Worm (Caenorhabditis elegans): Measurements from ENCODE around the gene nra-1.

Gene nra-1

ce11 chrIV:17245200-17245599 lies 38.8 kb downstream of the nra-1 start, which contains the start of gene ZK550.2:
ZK550.2 (plus strand) TSS chrIV:17245584.
- 0 out of 2 replicates have a peak, but pooled peaks have one; percentile 35 for TF ChIP-seq saeg-2 (GFP tag; IDR thresholded peaks at IDR 0.05)
- peak; percentile 92 for TF ChIP-seq nhr-77 (tag; optimal IDR thresholded peaks at IDR 0.05)
- TF ChIP-seq nhr-41 (GFP tag; IDR thresholded peaks at IDR 0.05): peak; percentile 84
- TF ChIP-seq cey-2 (tag; optimal IDR thresholded peaks at IDR 0.05; ENCODE audit: borderline replicate concordance, insufficient read depth): no peak
- peak; percentile 89 for TF ChIP-seq nhr-28 (tag; optimal IDR thresholded peaks at IDR 0.05)
- no peak for TF ChIP-seq daf-19 (GFP tag; conservative IDR thresholded peaks at IDR 0.05)
- peak; percentile 51 for TF ChIP-seq jun-1 (tag; optimal IDR thresholded peaks at IDR 0.05)
- no peak for TF ChIP-seq nhr-6 (tag; optimal IDR thresholded peaks at IDR 0.05)
- TF ChIP-seq daf-16 (GFP tag; optimal IDR thresholded peaks at IDR 0.05): peak in 1 of 2 experiments; percentile 32
- peak; percentile 95 for TF ChIP-seq daf-16 (tag; optimal IDR thresholded peaks at IDR 0.05)
- no peak for TF ChIP-seq T26A8.4 (GFP tag; IDR thresholded peaks at IDR 0.05)
- TF ChIP-seq tra-1 (GFP tag; IDR thresholded peaks at IDR 0.05): peak; percentile 87
- TF ChIP-seq snpc-4 (tag; optimal IDR thresholded peaks at IDR 0.05): no peak
- no peak for TF ChIP-seq F44E2.7 (GFP tag; IDR thresholded peaks at IDR 0.05)
- peak in 1 of 2 experiments; percentile 33 for TF ChIP-seq mdl-1 (tag; optimal IDR thresholded peaks at IDR 0.05)
- peak; percentile 96 for TF ChIP-seq lin-1 (GFP tag; IDR thresholded peaks at IDR 0.05)
- peak; percentile 56; the same call in 1 of the 2 replicates for TF ChIP-seq arid-1 (GFP tag; conservative IDR thresholded peaks at IDR 0.05)
- 0 out of 2 replicates have a peak, but pooled peaks have one; percentile 10 for TF ChIP-seq mdt-29 (GFP tag; IDR thresholded peaks at IDR 0.05)
- no peak for TF ChIP-seq egl-43 (GFP tag; IDR thresholded peaks at IDR 0.05)
- peak; percentile 98 for TF ChIP-seq dmd-6 (GFP tag; IDR thresholded peaks at IDR 0.05)
- no peak for TF ChIP-seq ama-1 (optimal IDR thresholded peaks at IDR 0.05)
- TF ChIP-seq madf-9 (GFP tag; conservative IDR thresholded peaks at IDR 0.05): no peak
- TF ChIP-seq pha-4 (GFP tag; IDR thresholded peaks at IDR 0.05): no peak
- TF ChIP-seq pha-4 (tag; optimal IDR thresholded peaks at IDR 0.05): no peak
- TF ChIP-seq hlh-30 (tag; optimal IDR thresholded peaks at IDR 0.05; ENCODE audit: insufficient read depth): peak; percentile 74
- TF ChIP-seq dve-1 (tag; optimal IDR thresholded peaks at IDR 0.05; ENCODE audit: insufficient read depth): peak; percentile 90
- no peak for TF ChIP-seq spr-3 (GFP tag; optimal IDR thresholded peaks at IDR 0.05)
- peak; percentile 60 for TF ChIP-seq mxl-3 (GFP tag; optimal IDR thresholded peaks at IDR 0.05)
- TF ChIP-seq hlh-11 (tag; optimal IDR thresholded peaks at IDR 0.05): peak; percentile 95
- peak; percentile 96 for TF ChIP-seq nhr-48 (tag; optimal IDR thresholded peaks at IDR 0.05)
- TF ChIP-seq mep-1 (tag; optimal IDR thresholded peaks at IDR 0.05): peak; percentile 46
- TF ChIP-seq ZK337.2 (GFP tag; IDR thresholded peaks at IDR 0.05): no peak
- peak; percentile 68 for TF ChIP-seq fos-1 (tag; optimal IDR thresholded peaks at IDR 0.05)
- no peak for TF ChIP-seq ZK546.5 (tag; optimal IDR thresholded peaks at IDR 0.05)
- TF ChIP-seq ctbp-1 (GFP tag; IDR thresholded peaks at IDR 0.05): no peak
- TF ChIP-seq unc-62 (GFP tag; optimal IDR thresholded peaks at IDR 0.05 in 1 of 2): peak in 1 of 2 experiments; percentile 63
- TF ChIP-seq unc-62 (tag; optimal IDR thresholded peaks at IDR 0.05): no peak
- TF ChIP-seq aly-2 (tag; optimal IDR thresholded peaks at IDR 0.05): no peak
- peak; percentile 100 for TF ChIP-seq pqm-1 (tag; optimal IDR thresholded peaks at IDR 0.05)
- peak; percentile 10 for TF ChIP-seq zip-2 (tag; optimal IDR thresholded peaks at IDR 0.05)
- no peak for TF ChIP-seq spr-1 (tag; optimal IDR thresholded peaks at IDR 0.05)
- no peak for TF ChIP-seq nhr-76 (tag; optimal IDR thresholded peaks at IDR 0.05)
- TF ChIP-seq lin-13 (GFP tag; optimal IDR thresholded peaks at IDR 0.05): no peak

- TF ChIP-seq ceh-62 (tag; optimal IDR thresholded peaks at IDR 0.05) (no peak), ces-1 (GFP tag; optimal IDR thresholded peaks at IDR 0.05) (peak; percentile 17), duxl-1 (tag; optimal IDR thresholded peaks at IDR 0.05; ENCODE audit: poor library complexity) (no peak), mxl-3 (GFP tag; optimal IDR thresholded peaks at IDR 0.05) (no peak), snpc-4 (tag; optimal IDR thresholded peaks at IDR 0.05) (no peak), ceh-20 (GFP tag; IDR thresholded peaks at IDR 0.05) (no peak), F44E2.7 (GFP tag; IDR thresholded peaks at IDR 0.05) (no peak)
Measured at ce11 chrIV:17238951-17239350, 45.0 kb downstream of the nra-1 start.
